Fruit fly (Drosophila melanogaster): Measurements from ENCODE around the gene Faf2.

Faf2 gene

DNA sequence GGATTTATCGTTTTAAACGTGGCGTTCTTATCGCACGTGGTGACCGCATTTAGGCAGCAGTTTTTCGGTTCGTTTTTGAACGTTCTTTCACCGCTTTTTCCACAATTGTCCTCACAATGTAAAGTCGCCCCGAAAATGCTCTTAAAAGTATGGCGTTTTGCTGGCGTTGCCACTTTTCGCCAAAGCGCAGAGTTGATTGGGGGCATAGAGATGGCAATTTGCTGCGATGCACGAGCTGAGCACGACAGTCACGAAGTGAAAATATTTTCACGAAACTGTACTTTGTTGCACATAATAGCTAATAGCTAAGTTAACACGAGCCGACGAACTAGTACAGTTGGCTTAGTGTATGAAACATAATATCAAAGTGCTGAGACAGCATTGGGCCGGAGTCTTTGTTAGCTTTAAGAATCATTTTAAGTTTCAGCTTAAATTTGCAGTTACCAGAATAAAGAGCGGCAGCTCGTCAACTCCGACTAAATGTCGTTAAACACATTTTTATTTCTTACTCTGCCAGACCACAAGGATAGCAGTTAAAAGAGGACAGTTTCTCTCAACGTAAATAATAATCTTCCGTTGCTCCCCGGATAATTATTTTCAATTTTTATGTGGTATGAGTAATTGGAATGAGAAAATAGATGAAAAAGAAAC is 19.7 kb downstream of the Faf2 start, which contains the start of gene msl-1 (continued):
- no peak for TF ChIP-seq CG3919 (GFP tag; optimal IDR thresholded peaks at IDR 0.05)

DNA sequence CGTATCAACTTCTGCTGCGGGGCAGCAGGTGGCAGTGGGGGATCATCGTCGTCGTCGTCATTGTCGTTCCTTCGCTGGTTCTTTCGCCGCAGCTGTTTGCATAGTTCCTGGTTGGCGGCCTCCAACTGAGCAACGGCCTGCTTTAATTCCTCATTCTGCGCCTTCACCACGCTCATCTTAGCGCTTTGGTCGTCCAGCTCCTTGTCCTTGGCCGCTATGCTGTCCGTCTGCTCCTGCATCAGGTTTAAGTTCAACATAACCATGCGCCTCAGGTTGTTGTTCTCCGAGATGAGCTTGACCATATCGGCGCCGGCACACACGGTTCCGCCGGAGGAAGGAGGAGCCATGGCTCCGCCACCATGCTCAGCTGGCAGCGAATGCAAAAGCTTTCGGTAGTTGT is 20.7 kb downstream of the Faf2 start:
- TF ChIP-seq eg (GFP tag; IDR thresholded peaks at IDR 0.05) (no peak), Lpt (GFP tag; optimal IDR thresholded peaks at IDR 0.05) (no peak), Eip78C (GFP tag) (no peak), lz (GFP tag; optimal IDR thresholded peaks at IDR 0.05) (no peak), spab (GFP tag; optimal IDR thresholded peaks at IDR 0.05) (no peak), Hr4 (GFP tag; optimal IDR thresholded peaks at IDR 0.05) (no peak), CG11902 (GFP tag; optimal IDR thresholded peaks at IDR 0.05) (no peak), Hr39 (GFP tag; optimal IDR thresholded peaks at IDR 0.05) (no peak), CG31627 (GFP tag; optimal IDR thresholded peaks at IDR 0.05) (no peak), fd59A (GFP tag; optimal IDR thresholded peaks at IDR 0.05) (no peak), achi (GFP tag; optimal IDR thresholded peaks at IDR 0.05) (no peak), CG10631 (GFP tag; optimal IDR thresholded peaks at IDR 0.05) (no peak), dsx (GFP tag; optimal IDR thresholded peaks at IDR 0.05; ENCODE audit: poor library complexity, severe bottlenecking) (no peak), CG6808 (GFP tag; optimal IDR thresholded peaks at IDR 0.05) (no peak)

DNA sequence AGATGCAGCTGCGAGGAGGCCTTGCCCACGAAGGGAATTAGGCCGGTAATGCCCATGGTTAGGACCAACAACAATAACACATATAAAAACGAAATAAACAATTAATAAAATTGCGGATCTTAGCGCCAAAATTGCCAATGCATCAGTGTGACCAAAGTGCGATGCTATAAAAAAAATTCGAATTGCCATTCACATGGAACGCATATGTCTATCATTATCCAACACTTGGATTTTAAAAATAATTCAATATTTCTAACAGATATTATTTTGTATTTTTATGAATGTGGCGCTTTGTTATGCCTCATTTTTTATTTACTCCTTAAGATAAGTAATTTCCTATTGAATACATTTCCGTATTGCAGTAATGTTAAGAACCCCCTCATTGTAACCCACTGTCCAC is 26.6 kb downstream of the Faf2 start, which contains the start of gene tos:
TSS of gene tos (minus strand) at position 173 of the 400 bp plus-strand sequence.
- TF ChIP-seq esn (GFP tag; optimal IDR thresholded peaks at IDR 0.05) (peak; percentile 32), CG11902 (GFP tag; optimal IDR thresholded peaks at IDR 0.05) (no peak), CG3032 (tag; optimal IDR thresholded peaks at IDR 0.05) (no peak), Smox (GFP tag; optimal IDR thresholded peaks at IDR 0.05) (no peak), CG7368 (GFP tag; optimal IDR thresholded peaks at IDR 0.05) (no peak), Hr39 (GFP tag; optimal IDR thresholded peaks at IDR 0.05) (no peak), spab (GFP tag; optimal IDR thresholded peaks at IDR 0.05) (no peak), salr (GFP tag; optimal IDR thresholded peaks at IDR 0.05) (no peak)

DNA sequence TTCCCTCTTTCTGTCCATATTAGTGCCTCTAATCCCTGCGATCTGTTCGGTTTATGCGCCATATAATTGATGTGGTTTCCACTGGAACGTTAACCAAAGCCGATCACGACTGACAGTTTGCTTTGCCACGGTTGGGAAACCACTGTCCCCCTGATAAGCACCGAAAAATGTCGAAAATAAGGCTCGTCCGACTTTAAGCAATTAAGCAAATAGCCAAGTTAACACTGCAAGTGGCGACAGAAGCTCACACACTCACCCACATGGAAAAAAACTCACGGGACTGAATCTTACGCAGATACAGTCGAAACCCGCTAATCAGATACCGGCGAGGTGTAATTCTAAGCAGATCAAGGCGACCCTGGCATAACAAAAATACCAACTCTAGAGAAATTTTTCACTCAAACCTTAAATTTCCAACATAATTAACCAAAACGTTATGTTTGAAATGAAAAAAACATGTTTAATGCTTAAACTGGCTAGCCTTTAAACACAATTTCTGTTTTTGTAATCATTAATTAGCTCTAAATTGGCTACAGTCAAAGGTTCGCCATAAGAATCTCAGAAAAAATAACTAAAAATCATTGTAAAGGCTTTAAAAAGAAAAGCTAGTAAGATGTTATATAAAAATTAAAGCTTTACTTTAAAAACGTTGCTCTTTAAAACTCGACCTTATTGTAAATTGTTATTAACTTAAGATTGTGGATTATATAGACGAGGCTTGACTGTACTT is 30.4 kb downstream of the Faf2 start:
- peak; percentile 79 for TF ChIP-seq esn (GFP tag; optimal IDR thresholded peaks at IDR 0.05)
- TF ChIP-seq CG11294 (GFP tag; IDR thresholded peaks at IDR 0.05) = no peak
- TF ChIP-seq CG8632 (GFP tag; optimal IDR thresholded peaks at IDR 0.05) = peak; percentile 39
- no peak for TF ChIP-seq CG15336 (GFP tag; IDR thresholded peaks at IDR 0.05)
- no peak for TF ChIP-seq fkh (GFP tag; optimal IDR thresholded peaks at IDR 0.05)
- no peak for TF ChIP-seq CG16779 (tag; optimal IDR thresholded peaks at IDR 0.05)
- peak; percentile 21 for TF ChIP-seq Eip93F (GFP tag; optimal IDR thresholded peaks at IDR 0.05)
- no peak for TF ChIP-seq Ets96B (tag; optimal IDR thresholded peaks at IDR 0.05)
- TF ChIP-seq dac (GFP tag; optimal IDR thresholded peaks at IDR 0.05) = no peak
- TF ChIP-seq CG8319 (GFP tag; optimal IDR thresholded peaks at IDR 0.05) = no peak
- TF ChIP-seq Sox15 (GFP tag; optimal IDR thresholded peaks at IDR 0.05) = peak; percentile 35
- no peak for TF ChIP-seq Eip75B (GFP tag; optimal IDR thresholded peaks at IDR 0.05)
- peak; percentile 82 for TF ChIP-seq svp (GFP tag)
- TF ChIP-seq ss (GFP tag; optimal IDR thresholded peaks at IDR 0.05) = no peak
- no peak for TF ChIP-seq CG6276 (GFP tag; optimal IDR thresholded peaks at IDR 0.05)
- TF ChIP-seq CG7368 (GFP tag; optimal IDR thresholded peaks at IDR 0.05) = no peak
- TF ChIP-seq CG3032 (tag; optimal IDR thresholded peaks at IDR 0.05) = peak; percentile 16
- TF ChIP-seq CG9139 (GFP tag; optimal IDR thresholded peaks at IDR 0.05) = no peak
- no peak for TF ChIP-seq CG10669 (GFP tag; optimal IDR thresholded peaks at IDR 0.05)
- no peak for TF ChIP-seq CG1621 (tag; optimal IDR thresholded peaks at IDR 0.05)
- TF ChIP-seq cyc (GFP tag; optimal IDR thresholded peaks at IDR 0.05) = peak; percentile 19
- TF ChIP-seq Eip78C (GFP tag) = peak; percentile 80
- TF ChIP-seq CG11902 (GFP tag; optimal IDR thresholded peaks at IDR 0.05) = peak; percentile 20
- TF ChIP-seq Met (GFP tag; optimal IDR thresholded peaks at IDR 0.05) = no peak
- peak; percentile 67 for TF ChIP-seq CG31627 (GFP tag; optimal IDR thresholded peaks at IDR 0.05)
- peak; percentile 54 for TF ChIP-seq lz (GFP tag; optimal IDR thresholded peaks at IDR 0.05)
